Worm (Caenorhabditis elegans) whole organism, L4 larva: ENCODE measurements around the gene K09G1.1.
A peak's percentile ranks its signal among the peaks of the same experiment; 100 is the strongest.

Experiments
- D1046.2 ChIP-seq: fragments of 200-800 bp; sonication (Bioruptor generic); IDR thresholded peaks from 2 replicates; pipeline ENCODE4 v1.3.6; 2022; ENCODE audit warnings: missing genetic modification characterization, missing compliant biosample characterization
- F10B5.3 ChIP-seq: sonication (generic microtip); optimal IDR thresholded peaks from 2 replicates; lab custom pipeline; 2016; ENCODE audit warnings: mild to moderate bottlenecking, missing genetic modification characterization, missing compliant biosample characterization
- F49E8.2 ChIP-seq: sonication (generic microtip); optimal IDR thresholded peaks from 2 replicates; lab custom pipeline; 2016; ENCODE audit warnings: missing compliant biosample characterization, mild to moderate bottlenecking, missing genetic modification characterization, borderline replicate concordance
- R02D3.7 ChIP-seq: fragments of 150-350 bp; sonication (generic microtip); optimal IDR thresholded peaks from 3 replicates; lab custom pipeline; 2014; ENCODE audit warnings: missing biosample characterization, missing genetic modification characterization
- Y105C5A.15 ChIP-seq: fragments of 200-800 bp; sonication (Bioruptor generic); IDR thresholded peaks from 2 replicates; pipeline ENCODE4 v1.3.6; 2022; ENCODE audit warnings: missing genetic modification characterization, missing compliant biosample characterization
- ZK337.2 ChIP-seq: fragments of 200-800 bp; sonication (Bioruptor generic); IDR thresholded peaks from 2 replicates; pipeline ENCODE4 v1.3.6; 2022; ENCODE audit warnings: missing genetic modification reagents, missing genetic modification characterization, missing compliant biosample characterization
- aha-1 ChIP-seq: fragments of 150-350 bp; peaks from one replicate; lab custom pipeline; 2014; ENCODE audit warnings: missing biosample characterization, missing genetic modification characterization
- aly-2 ChIP-seq: sonication (generic microtip); optimal IDR thresholded peaks from 2 replicates; lab custom pipeline; 2018; ENCODE audit warnings: missing biosample characterization, missing genetic modification characterization
- attf-4 ChIP-seq: sonication (generic microtip); optimal IDR thresholded peaks from 3 replicates; lab custom pipeline; 2017; ENCODE audit warnings: missing biosample characterization, missing genetic modification characterization
- ceh-28 ChIP-seq: fragments of 150-350 bp; optimal IDR thresholded peaks from 2 replicates; lab custom pipeline; 2014; ENCODE audit warnings: missing biosample characterization, missing genetic modification reagents, missing genetic modification characterization
- ceh-32 ChIP-seq: sonication (generic microtip); optimal IDR thresholded peaks from 2 replicates; lab custom pipeline; 2016; ENCODE audit warnings: mild to moderate bottlenecking, missing genetic modification characterization, missing compliant biosample characterization; ENCODE audit not compliant: poor library complexity
- ceh-44 ChIP-seq: fragments of 200-800 bp; sonication (Bioruptor generic); IDR thresholded peaks from 2 replicates; pipeline ENCODE4 v1.3.6; 2022; ENCODE audit warnings: missing genetic modification reagents, missing genetic modification characterization, missing compliant biosample characterization
- ceh-62 ChIP-seq: sonication (generic microtip); optimal IDR thresholded peaks from 2 replicates; lab custom pipeline; 2017; ENCODE audit warnings: missing biosample characterization, missing genetic modification characterization
- ceh-82 ChIP-seq: sonication (generic microtip); optimal IDR thresholded peaks from 2 replicates; lab custom pipeline; 2017; ENCODE audit warnings: missing biosample characterization, missing genetic modification characterization
- ces-1 ChIP-seq: fragments of 150-350 bp; sonication (generic microtip); optimal IDR thresholded peaks from 4 replicates; lab custom pipeline; 2014; ENCODE audit warnings: missing biosample characterization, missing genetic modification reagents, missing genetic modification characterization
- cey-2 ChIP-seq: sonication (generic microtip); optimal IDR thresholded peaks from 3 replicates; lab custom pipeline; 2017; ENCODE audit warnings: missing genetic modification characterization, mild to moderate bottlenecking, missing compliant biosample characterization, antibody characterized with exemption, borderline replicate concordance; ENCODE audit not compliant: insufficient read depth
- daf-12 ChIP-seq: fragments of 150-350 bp; optimal IDR thresholded peaks from 2 replicates; lab custom pipeline; 2014; ENCODE audit warnings: missing biosample characterization, missing genetic modification reagents, missing genetic modification characterization
- daf-19 ChIP-seq: fragments of 200-800 bp; sonication (Bioruptor generic); conservative IDR thresholded peaks from 2 replicates; pipeline ENCODE4 v1.3.6; 2022; ENCODE audit warnings: missing genetic modification characterization, missing compliant biosample characterization
- daf-8 ChIP-seq: fragments of 200-800 bp; sonication (Bioruptor generic); IDR thresholded peaks from 2 replicates; pipeline ENCODE4 v1.3.6; 2022; ENCODE audit warnings: missing genetic modification characterization, missing compliant biosample characterization
- dmd-6 ChIP-seq: fragments of 200-800 bp; sonication (Bioruptor generic); IDR thresholded peaks from 2 replicates; pipeline ENCODE4 v1.3.6; 2022; ENCODE audit warnings: missing genetic modification reagents, missing genetic modification characterization, missing compliant biosample characterization
- dmd-8 ChIP-seq: fragments of 200-800 bp; sonication (Bioruptor generic); IDR thresholded peaks from 2 replicates; pipeline ENCODE4 v1.3.6; 2022; ENCODE audit warnings: missing genetic modification characterization, missing compliant biosample characterization
- dmd-9 ChIP-seq: fragments of 200-800 bp; sonication (Bioruptor generic); IDR thresholded peaks from 2 replicates; pipeline ENCODE4 v1.3.6; 2022; ENCODE audit warnings: missing genetic modification reagents, missing genetic modification characterization, missing compliant biosample characterization
- dpl-1 ChIP-seq: fragments of 150-350 bp; optimal IDR thresholded peaks from 2 replicates; lab custom pipeline; 2014; ENCODE audit warnings: missing biosample characterization, missing genetic modification reagents, missing genetic modification characterization
- dve-1 ChIP-seq: sonication (generic microtip); optimal IDR thresholded peaks from 2 replicates; lab custom pipeline; 2017; ENCODE audit warnings: antibody characterized with exemption, mild to moderate bottlenecking, missing genetic modification characterization, missing compliant biosample characterization; ENCODE audit not compliant: insufficient read depth
- egl-43 ChIP-seq: fragments of 200-800 bp; sonication (Bioruptor generic); IDR thresholded peaks from 2 replicates; pipeline ENCODE4 v1.3.6; 2022; ENCODE audit warnings: missing genetic modification reagents, missing genetic modification characterization, missing compliant biosample characterization
- gei-8 ChIP-seq: fragments of 200-800 bp; sonication (Bioruptor generic); optimal IDR thresholded peaks from 2 replicates; lab custom pipeline; 2018; ENCODE audit warnings: mild to moderate bottlenecking, missing genetic modification characterization, missing compliant biosample characterization
- hif-1 ChIP-seq, 2 experiments: sonication (generic microtip); optimal IDR thresholded peaks; 2 replicates each; lab custom pipeline; 2016 to 2017; ENCODE audit warnings: missing compliant biosample characterization in 2 of 2, missing genetic modification characterization in 2 of 2, missing genetic modification reagents in 2 of 2, missing genotype in 2 of 2, mild to moderate bottlenecking in 1 of 2
- lin-1 ChIP-seq: fragments of 200-800 bp; sonication (Bioruptor generic); IDR thresholded peaks from 2 replicates; pipeline ENCODE4 v1.3.6; 2022; ENCODE audit warnings: missing genetic modification reagents, missing genetic modification characterization, missing compliant biosample characterization
- lin-13 ChIP-seq: fragments of 150-350 bp; optimal IDR thresholded peaks from 2 replicates; lab custom pipeline; 2014; ENCODE audit warnings: missing biosample characterization, missing genetic modification reagents, missing genetic modification characterization
- lin-39 ChIP-seq: fragments of 150-350 bp; optimal IDR thresholded peaks from 2 replicates; lab custom pipeline; 2014; ENCODE audit warnings: missing biosample characterization, missing genetic modification reagents, missing genetic modification characterization
- madf-5 ChIP-seq, 2 experiments: fragments of 200-800 bp; sonication (Bioruptor generic); IDR thresholded peaks; 2 replicates each; pipeline ENCODE4 v1.3.6; 2022; ENCODE audit warnings: missing compliant biosample characterization in 2 of 2, missing genetic modification characterization in 2 of 2
- madf-9 ChIP-seq: fragments of 200-800 bp; sonication (Bioruptor generic); conservative IDR thresholded peaks from 2 replicates; pipeline ENCODE4 v1.3.6; 2022; ENCODE audit warnings: missing genetic modification reagents, missing genetic modification characterization, missing compliant biosample characterization
- mes-2 ChIP-seq: sonication (generic microtip); optimal IDR thresholded peaks from 2 replicates; lab custom pipeline; 2016; ENCODE audit warnings: missing genotype, mild to moderate bottlenecking, missing genetic modification characterization, missing compliant biosample characterization; ENCODE audit not compliant: poor library complexity, severe bottlenecking
- nhr-10 ChIP-seq: fragments of 150-350 bp; optimal IDR thresholded peaks from 2 replicates; lab custom pipeline; 2014; ENCODE audit warnings: missing biosample characterization, missing genetic modification characterization
- nhr-6 ChIP-seq: fragments of 150-350 bp; optimal IDR thresholded peaks from 2 replicates; lab custom pipeline; 2014; ENCODE audit warnings: missing biosample characterization, missing genetic modification characterization
- nhr-76 ChIP-seq: fragments of 150-350 bp; optimal IDR thresholded peaks from 2 replicates; lab custom pipeline; 2014; ENCODE audit warnings: missing biosample characterization, missing genetic modification characterization
- nhr-77 ChIP-seq: fragments of 150-350 bp; optimal IDR thresholded peaks from 2 replicates; lab custom pipeline; 2014; ENCODE audit warnings: missing biosample characterization, missing genetic modification characterization
- pha-4 ChIP-seq, 2 experiments: fragments of 150-350 bp in 1 of 2; fragments of 200-800 bp in 1 of 2; sonication (Bioruptor generic) in 1 of 2; IDR thresholded peaks in 1 of 2; optimal IDR thresholded peaks in 1 of 2; 2 replicates each; pipeline versions ENCODE4 v1.3.6 to Lab custom; 2014 to 2022; ENCODE audit warnings: missing genetic modification characterization in 2 of 2, missing genetic modification reagents in 2 of 2, missing biosample characterization in 1 of 2, missing compliant biosample characterization in 1 of 2
- rbr-2 ChIP-seq: sonication (generic microtip); optimal IDR thresholded peaks from 2 replicates; lab custom pipeline; 2016; ENCODE audit warnings: missing genotype, missing genetic modification characterization, missing compliant biosample characterization
- saeg-2 ChIP-seq: fragments of 200-800 bp; sonication (Bioruptor generic); IDR thresholded peaks from 2 replicates; pipeline ENCODE4 v1.3.6; 2022; ENCODE audit warnings: missing genetic modification reagents, missing genetic modification characterization, missing compliant biosample characterization
- set-16 ChIP-seq: fragments of 200-800 bp; sonication (Bioruptor generic); IDR thresholded peaks from 2 replicates; pipeline ENCODE4 v1.3.6; 2022; ENCODE audit warnings: missing genetic modification reagents, missing genetic modification characterization, missing compliant biosample characterization
- spr-3 ChIP-seq: fragments of 200-800 bp; sonication (Bioruptor generic); optimal IDR thresholded peaks from 2 replicates; lab custom pipeline; 2018; ENCODE audit warnings: mild to moderate bottlenecking, missing genetic modification characterization, missing compliant biosample characterization
- unc-130 ChIP-seq: sonication (generic microtip); optimal IDR thresholded peaks from 2 replicates; lab custom pipeline; 2016; ENCODE audit warnings: missing genetic modification reagents, missing genetic modification characterization, missing compliant biosample characterization
- zag-1 ChIP-seq: fragments of 150-350 bp; optimal IDR thresholded peaks from 2 replicates; lab custom pipeline; 2014; ENCODE audit warnings: missing biosample characterization, missing genetic modification characterization
- zfp-2 ChIP-seq: sonication (generic microtip); optimal IDR thresholded peaks from 2 replicates; lab custom pipeline; 2016; ENCODE audit warnings: mild to moderate bottlenecking, missing genetic modification characterization, missing compliant biosample characterization
- zip-11 ChIP-seq: fragments of 200-800 bp; sonication (Bioruptor generic); IDR thresholded peaks from 2 replicates; pipeline ENCODE4 v1.3.6; 2022; ENCODE audit warnings: missing genetic modification characterization, missing compliant biosample characterization

Gene K09G1.1

ce11 chrV:9583323-9583644 is at the start of gene K09G1.1:
TSS of gene K09G1.1 (plus strand) at chrV:9583545.
- TF ChIP-seq nhr-10 (no peak), gei-8 (GFP tag; lab: Kevin White, UChicago) (no peak), aha-1 (no peak), unc-130 (GFP tag; lab: Kevin White, UChicago) (no peak), lin-1 (GFP tag; lab: Robert Waterston, UW) (no peak), zip-11 (no peak), dmd-8 (GFP tag; lab: Robert Waterston, UW) (no peak), ceh-62 (tag; lab: Kevin White, UChicago) (no peak), spr-3 (GFP tag; lab: Kevin White, UChicago) (no peak), ceh-44 (no peak), lin-39 (tag; lab: Kevin White, UChicago) (no peak), set-16 (GFP tag; lab: Robert Waterston, UW) (no peak), aly-2 (tag; lab: Kevin White, UChicago) (no peak), F10B5.3 (tag; lab: Kevin White, UChicago) (no peak), dmd-6 (GFP tag; lab: Robert Waterston, UW) (no peak), pha-4 (GFP tag; IDR thresholded peaks at IDR 0.05; lab: Robert Waterston, UW) (no peak), pha-4 (tag; optimal IDR thresholded peaks at IDR 0.05; lab: Kevin White, UChicago) (no peak), dve-1 (tag; lab: Kevin White, UChicago) (no peak)

DNA sequence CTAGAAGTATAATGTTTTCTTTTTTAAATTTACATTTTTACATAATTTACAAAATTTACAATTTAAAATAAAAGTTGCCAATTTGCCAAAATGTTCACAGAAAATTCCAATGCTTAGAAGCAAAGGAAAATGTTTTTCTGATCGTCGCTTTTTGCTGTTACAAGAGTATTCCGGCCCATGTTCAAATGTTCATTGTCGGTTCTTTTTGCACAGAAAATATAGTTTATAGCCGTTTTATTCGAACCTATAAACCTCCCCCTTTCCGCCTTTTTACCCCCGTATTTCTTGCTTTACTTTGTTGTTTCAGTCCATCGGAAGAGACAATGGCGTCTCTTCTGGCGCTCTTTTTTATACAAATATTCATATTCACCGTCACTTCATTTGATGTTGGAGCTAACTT is 48.7 kb upstream of the K09G1.1 start, which contains the start of gene tag-329:
Gene tag-329, plus strand, starts transcription at position 301 of the 400 bp plus-strand sequence.
- no peak for TF ChIP-seq nhr-6 (tag; lab: Kevin White, UChicago)
- TF ChIP-seq dmd-6 (GFP tag; lab: Robert Waterston, UW), result no peak
- TF ChIP-seq zfp-2, result no peak
- TF ChIP-seq nhr-77, result no peak
- no peak for TF ChIP-seq attf-4 (tag; lab: Kevin White, UChicago)
- TF ChIP-seq Y105C5A.15, result no peak
- TF ChIP-seq daf-19, result no peak
- no peak for TF ChIP-seq zag-1 (tag; lab: Kevin White, UChicago)
- no peak for TF ChIP-seq egl-43 (GFP tag; lab: Robert Waterston, UW)
- TF ChIP-seq F49E8.2 (tag; lab: Kevin White, UChicago), result no peak
- TF ChIP-seq ces-1 (GFP tag; lab: Kevin White, UChicago), result no peak
- TF ChIP-seq D1046.2, result no peak
- TF ChIP-seq madf-5 (GFP tag; IDR thresholded peaks at IDR 0.05; lab: Robert Waterston, UW), result no peak
- TF ChIP-seq R02D3.7 (tag; lab: Kevin White, UChicago), result no peak
- TF ChIP-seq dmd-8 (GFP tag; lab: Robert Waterston, UW), result no peak
- TF ChIP-seq, all 104 proteins: peak for 0

DNA sequence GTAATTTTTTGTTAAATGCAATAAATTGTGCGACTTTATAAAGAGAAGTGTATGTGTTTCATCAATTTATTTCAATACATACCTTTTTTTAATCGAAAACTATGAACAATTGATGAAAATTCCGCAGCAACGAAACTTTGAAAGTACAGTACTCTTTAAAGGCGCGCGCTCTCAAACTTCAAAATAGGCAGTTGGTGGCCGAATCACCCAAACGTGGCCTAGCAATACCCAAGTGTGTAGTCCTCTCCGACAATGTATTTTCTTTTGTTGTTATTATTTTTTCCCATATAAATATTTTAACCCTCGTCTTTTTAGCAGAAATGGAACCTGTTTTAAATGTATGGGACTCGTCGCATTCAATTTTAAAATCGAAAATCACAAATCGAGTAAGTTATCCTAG is 46.8 kb upstream of the K09G1.1 start, which contains the start of gene C50F4.4:
Gene C50F4.4, plus strand, starts transcription at position 267 of the 400 bp plus-strand sequence.
- TF ChIP-seq dpl-1 (GFP tag; lab: Kevin White, UChicago), result peak; percentile 55
- TF ChIP-seq unc-130 (GFP tag; lab: Kevin White, UChicago), result peak; percentile 84
- TF ChIP-seq ZK337.2, result 0 out of 2 replicates have a peak, but pooled peaks have one; percentile 59
- no peak for TF ChIP-seq ceh-82 (tag; lab: Kevin White, UChicago)
- no peak for TF ChIP-seq nhr-10
- no peak for TF ChIP-seq cey-2 (tag; lab: Kevin White, UChicago)
- TF ChIP-seq F49E8.2 (tag; lab: Kevin White, UChicago), result peak; percentile 14
- no peak for TF ChIP-seq nhr-76 (tag; lab: Kevin White, UChicago)
- TF ChIP-seq madf-9 (GFP tag; lab: Robert Waterston, UW), result no peak
- no peak for TF ChIP-seq dve-1 (tag; lab: Kevin White, UChicago)
- TF ChIP-seq ceh-28 (tag; lab: Kevin White, UChicago), result no peak
- no peak for TF ChIP-seq daf-19
- TF ChIP-seq hif-1 (tag; optimal IDR thresholded peaks at IDR 0.05; lab: Kevin White, UChicago), result peak in 1 of 2 experiments; percentile 52
- no peak for TF ChIP-seq ceh-62 (tag; lab: Kevin White, UChicago)
- no peak for TF ChIP-seq rbr-2 (tag; lab: Kevin White, UChicago)
- no peak for TF ChIP-seq daf-12
- TF ChIP-seq lin-13 (GFP tag; lab: Kevin White, UChicago), result no peak
- no peak for TF ChIP-seq set-16 (GFP tag; lab: Robert Waterston, UW)
- TF ChIP-seq saeg-2 (GFP tag; lab: Robert Waterston, UW), result no peak
- TF ChIP-seq mes-2 (tag; lab: Kevin White, UChicago), result peak; percentile 97
- TF ChIP-seq aha-1, result no peak
- no peak for TF ChIP-seq daf-8 (GFP tag; lab: Robert Waterston, UW)
- TF ChIP-seq dmd-9 (GFP tag; lab: Robert Waterston, UW), result peak; percentile 53; the same call in 1 of the 2 replicates
- no peak for TF ChIP-seq ceh-32 (tag; lab: Kevin White, UChicago)
